Fruit fly (Drosophila melanogaster) whole organism, pupa: ENCODE measurements around the gene Tmem43.

Source experiments
- CG10348 ChIP-seq: fragments of 200-800 bp; sonication (Bioruptor generic); IDR thresholded peaks from 2 replicates; pipeline ENCODE4 v1.3.6; 2022; ENCODE audit warnings: missing biosample characterization, missing genetic modification characterization
- CG32121 ChIP-seq: fragments of 200-800 bp; sonication (Bioruptor generic); IDR thresholded peaks from 2 replicates; pipeline ENCODE4 v1.3.6; 2022; ENCODE audit warnings: missing biosample characterization, missing genetic modification characterization
- CG34367 ChIP-seq: fragments of 200-800 bp; sonication (Bioruptor generic); optimal IDR thresholded peaks from 2 replicates; lab custom pipeline; 2018; ENCODE audit warnings: missing biosample characterization, mild to moderate bottlenecking, missing genetic modification characterization
- Ets98B ChIP-seq: fragments of 200-800 bp; sonication (Bioruptor generic); IDR thresholded peaks from 2 replicates; pipeline ENCODE4 v1.3.6; 2022; ENCODE audit warnings: missing biosample characterization, missing genetic modification characterization
- gl ChIP-seq: fragments of 200-800 bp; sonication (Bioruptor generic); optimal IDR thresholded peaks from 2 replicates; lab custom pipeline; 2018; ENCODE audit warnings: missing biosample characterization, mild to moderate bottlenecking, missing genetic modification characterization
- rn ChIP-seq: fragments of 200-800 bp; sonication (Bioruptor generic); IDR thresholded peaks from 2 replicates; pipeline ENCODE4 v1.3.6; 2022; ENCODE audit warnings: missing biosample characterization, missing genetic modification characterization

dm6 chr3L:7934857-7935256 is 19.9 kb upstream of the Tmem43 start:
- no peak for TF ChIP-seq CG34367 (tag; lab: Kevin White, UChicago)
- no peak for TF ChIP-seq rn
- no peak for TF ChIP-seq CG32121 (GFP tag; lab: Robert Waterston, UW)
- TF ChIP-seq Ets98B (GFP tag; lab: Robert Waterston, UW): no peak
- TF ChIP-seq gl (tag; lab: Kevin White, UChicago): no peak
- no peak for TF ChIP-seq CG10348 (GFP tag; lab: Robert Waterston, UW)
